Worm (Caenorhabditis elegans) whole organism, early embryonic: ENCODE measurements around the gene ZK856.7.

Experiments used
- B0310.2 ChIP-seq: sonication (generic microtip); optimal IDR thresholded peaks from 2 replicates; lab custom pipeline; 2016; ENCODE audit warnings: mild to moderate bottlenecking, missing genetic modification characterization, missing compliant biosample characterization
- F13C5.2 ChIP-seq: sonication (generic microtip); optimal IDR thresholded peaks from 2 replicates; lab custom pipeline; 2017; ENCODE audit warnings: mild to moderate bottlenecking, missing genetic modification characterization, inconsistent platforms, missing compliant biosample characterization
- aly-1 ChIP-seq: sonication (generic microtip); optimal IDR thresholded peaks from 2 replicates; lab custom pipeline; 2016; ENCODE audit warnings: missing genetic modification characterization, missing compliant biosample characterization
- ama-1 ChIP-seq: fragments of 150-350 bp; optimal IDR thresholded peaks from 2 replicates; lab custom pipeline; 2014
- ceh-13 ChIP-seq: fragments of 200-800 bp; sonication (Bioruptor generic); optimal IDR thresholded peaks from 2 replicates; lab custom pipeline; 2018; ENCODE audit warnings: mild to moderate bottlenecking, missing genetic modification characterization, missing compliant biosample characterization
- ceh-36 ChIP-seq: sonication (generic microtip); optimal IDR thresholded peaks from 2 replicates; lab custom pipeline; 2016; ENCODE audit warnings: missing genetic modification characterization, inconsistent platforms, missing compliant biosample characterization
- ets-7 ChIP-seq: sonication (generic microtip); optimal IDR thresholded peaks from 2 replicates; lab custom pipeline; 2016; ENCODE audit warnings: missing genotype, missing genetic modification characterization, missing compliant biosample characterization
- flt-1 ChIP-seq: fragments of 200-800 bp; sonication (Bioruptor generic); IDR thresholded peaks from 2 replicates; pipeline ENCODE4 v1.3.6; 2022; ENCODE audit warnings: missing genetic modification characterization, missing compliant biosample characterization
- hmbx-1 ChIP-seq: sonication (generic microtip); optimal IDR thresholded peaks from 2 replicates; lab custom pipeline; 2016; ENCODE audit warnings: mild to moderate bottlenecking, missing genetic modification characterization, missing compliant biosample characterization
- hmg-4 ChIP-seq: fragments of 200-800 bp; sonication (Bioruptor generic); optimal IDR thresholded peaks from 2 replicates; lab custom pipeline; 2018; ENCODE audit warnings: mild to moderate bottlenecking, missing genetic modification characterization, missing compliant biosample characterization
- hnd-1 ChIP-seq: sonication (generic microtip); optimal IDR thresholded peaks from 2 replicates; lab custom pipeline; 2016; ENCODE audit warnings: missing genetic modification characterization, missing compliant biosample characterization
- pes-1 ChIP-seq: fragments of 200-800 bp; sonication (Bioruptor generic); IDR thresholded peaks from 2 replicates; pipeline ENCODE4 v1.3.6; 2022; ENCODE audit warnings: missing genetic modification reagents, missing genetic modification characterization, missing compliant biosample characterization
- scrt-1 ChIP-seq: fragments of 200-800 bp; sonication (Bioruptor generic); IDR thresholded peaks from 2 replicates; pipeline ENCODE4 v1.3.6; 2022; ENCODE audit warnings: missing genetic modification characterization, missing compliant biosample characterization
- sea-1 ChIP-seq: fragments of 200-800 bp; sonication (Bioruptor generic); conservative IDR thresholded peaks from 2 replicates; pipeline ENCODE4 v1.3.6; 2022; ENCODE audit warnings: missing genetic modification characterization, missing compliant biosample characterization
- tbx-11 ChIP-seq: fragments of 200-800 bp; sonication (Bioruptor generic); IDR thresholded peaks from 2 replicates; pipeline ENCODE4 v1.3.6; 2022; ENCODE audit warnings: missing genetic modification characterization, missing compliant biosample characterization
- tbx-37 ChIP-seq: fragments of 200-800 bp; sonication (Bioruptor generic); conservative IDR thresholded peaks from 2 replicates; pipeline ENCODE4 v1.3.6; 2022; ENCODE audit warnings: missing genetic modification reagents, missing genetic modification characterization, missing compliant biosample characterization
- tra-4 ChIP-seq: sonication (generic microtip); optimal IDR thresholded peaks from 2 replicates; lab custom pipeline; 2017; ENCODE audit warnings: missing genetic modification characterization, missing compliant biosample characterization

Gene ZK856.7

ce11 chrV:10201913-10202312 is at the start of gene ZK856.7:
TSS of gene ZK856.7 (plus strand) at chrV:10202098.
- no peak for TF ChIP-seq sea-1
- TF ChIP-seq tra-4: no peak
- no peak for TF ChIP-seq ama-1
- TF ChIP-seq ceh-13 (GFP tag; lab: Kevin White, UChicago): no peak
- TF ChIP-seq flt-1: no peak
- no peak for TF ChIP-seq hmg-4 (GFP tag; lab: Kevin White, UChicago)
- no peak for TF ChIP-seq ets-7 (tag; lab: Kevin White, UChicago)
- TF ChIP-seq hmbx-1 (tag; lab: Kevin White, UChicago): no peak
- no peak for TF ChIP-seq B0310.2 (tag; lab: Kevin White, UChicago)
- no peak for TF ChIP-seq tbx-11 (GFP tag; lab: Robert Waterston, UW)
- TF ChIP-seq pes-1 (GFP tag; lab: Robert Waterston, UW): no peak
- TF ChIP-seq hnd-1 (tag; lab: Kevin White, UChicago): no peak
- no peak for TF ChIP-seq scrt-1
- TF ChIP-seq tbx-37 (GFP tag; lab: Robert Waterston, UW): no peak
- TF ChIP-seq F13C5.2 (tag; lab: Kevin White, UChicago): no peak
- no peak for TF ChIP-seq ceh-36 (tag; lab: Kevin White, UChicago)

ce11 chrV:10152278-10152677 is 49.6 kb upstream of the ZK856.7 start, which contains the start of gene srsx-28:
TSS of gene srsx-28 (plus strand) at chrV:10152578.
- TF ChIP-seq sea-1 (no peak), hmbx-1 (tag; lab: Kevin White, UChicago) (no peak), pes-1 (GFP tag; lab: Robert Waterston, UW) (no peak), tbx-11 (GFP tag; lab: Robert Waterston, UW) (no peak), ama-1 (no peak), aly-1 (no peak), tbx-37 (GFP tag; lab: Robert Waterston, UW) (no peak), ets-7 (tag; lab: Kevin White, UChicago) (no peak), flt-1 (no peak), ceh-36 (tag; lab: Kevin White, UChicago) (no peak), hmg-4 (GFP tag; lab: Kevin White, UChicago) (no peak), hnd-1 (tag; lab: Kevin White, UChicago) (no peak), F13C5.2 (tag; lab: Kevin White, UChicago) (no peak), tra-4 (no peak)

ce11 chrV:10153076-10153475 is 48.8 kb upstream of the ZK856.7 start:
- TF ChIP-seq hmbx-1 (tag; lab: Kevin White, UChicago): no peak
- no peak for TF ChIP-seq scrt-1
- TF ChIP-seq hmg-4 (GFP tag; lab: Kevin White, UChicago): no peak
- no peak for TF ChIP-seq ceh-36 (tag; lab: Kevin White, UChicago)
- TF ChIP-seq flt-1: no peak
- TF ChIP-seq pes-1 (GFP tag; lab: Robert Waterston, UW): no peak

- TF ChIP-seq flt-1: no peak
- TF ChIP-seq tra-4: no peak
- no peak for TF ChIP-seq hnd-1 (tag; lab: Kevin White, UChicago)
- TF ChIP-seq ceh-13 (GFP tag; lab: Kevin White, UChicago): no peak
- no peak for TF ChIP-seq pes-1 (GFP tag; lab: Robert Waterston, UW)
- TF ChIP-seq aly-1: no peak
- no peak for TF ChIP-seq hmg-4 (GFP tag; lab: Kevin White, UChicago)
- TF ChIP-seq hmbx-1 (tag; lab: Kevin White, UChicago): no peak
- TF ChIP-seq sea-1: no peak
These were observed 47.2 kb upstream of the ZK856.7 start, which contains the start of gene srsx-29 for ce11 chrV:10154698-10155097. TSS of gene srsx-29 (plus strand) at chrV:10154998.

- no peak for TF ChIP-seq tbx-37 (GFP tag; lab: Robert Waterston, UW)
These were observed 43.4 kb upstream of the ZK856.7 start, which contains the start of gene srsx-30 for ce11 chrV:10158528-10158927. TSS of gene srsx-30 (plus strand) at chrV:10158828.

- TF ChIP-seq ceh-13 (GFP tag; lab: Kevin White, UChicago) (no peak), F13C5.2 (tag; lab: Kevin White, UChicago) (no peak), B0310.2 (tag; lab: Kevin White, UChicago) (no peak), ceh-36 (tag; lab: Kevin White, UChicago) (no peak), tra-4 (no peak), sea-1 (no peak), tbx-37 (GFP tag; lab: Robert Waterston, UW) (no peak), hmg-4 (GFP tag; lab: Kevin White, UChicago) (no peak), hnd-1 (tag; lab: Kevin White, UChicago) (no peak), tbx-11 (GFP tag; lab: Robert Waterston, UW) (no peak), flt-1 (no peak), pes-1 (GFP tag; lab: Robert Waterston, UW) (no peak), hmbx-1 (tag; lab: Kevin White, UChicago) (no peak), ets-7 (tag; lab: Kevin White, UChicago) (no peak), aly-1 (no peak)
These were observed 41.9 kb upstream of the ZK856.7 start for ce11 chrV:10159972-10160371.

- TF ChIP-seq tbx-37 (GFP tag; lab: Robert Waterston, UW) (no peak), hmbx-1 (tag; lab: Kevin White, UChicago) (no peak), ceh-36 (tag; lab: Kevin White, UChicago) (no peak), B0310.2 (tag; lab: Kevin White, UChicago) (no peak), tra-4 (no peak), hmg-4 (GFP tag; lab: Kevin White, UChicago) (no peak), hnd-1 (tag; lab: Kevin White, UChicago) (no peak), sea-1 (no peak), ets-7 (tag; lab: Kevin White, UChicago) (no peak), flt-1 (no peak), scrt-1 (no peak), ceh-13 (GFP tag; lab: Kevin White, UChicago) (no peak), ama-1 (no peak), tbx-11 (GFP tag; lab: Robert Waterston, UW) (no peak)
These were observed 40.9 kb upstream of the ZK856.7 start, which contains the start of gene C51E3.10 for ce11 chrV:10160954-10161353. TSS of gene C51E3.10 (minus strand) at chrV:10161134.

ce11 chrV:10166368-10166767 is 35.5 kb upstream of the ZK856.7 start, which contains the start of gene C51E3.6:
TSS of gene C51E3.6 (minus strand) at chrV:10166468.
- no peak for TF ChIP-seq ets-7 (tag; lab: Kevin White, UChicago)
- no peak for TF ChIP-seq F13C5.2 (tag; lab: Kevin White, UChicago)
- no peak for TF ChIP-seq tra-4
- no peak for TF ChIP-seq ceh-36 (tag; lab: Kevin White, UChicago)
- no peak for TF ChIP-seq ama-1
- TF ChIP-seq hmbx-1 (tag; lab: Kevin White, UChicago): no peak
- no peak for TF ChIP-seq aly-1
- no peak for TF ChIP-seq hnd-1 (tag; lab: Kevin White, UChicago)
- no peak for TF ChIP-seq pes-1 (GFP tag; lab: Robert Waterston, UW)
- no peak for TF ChIP-seq tbx-11 (GFP tag; lab: Robert Waterston, UW)
- TF ChIP-seq B0310.2 (tag; lab: Kevin White, UChicago): no peak
- TF ChIP-seq hmg-4 (GFP tag; lab: Kevin White, UChicago): no peak
- TF ChIP-seq tbx-37 (GFP tag; lab: Robert Waterston, UW): no peak
- TF ChIP-seq sea-1: no peak
